Fruit fly (Drosophila melanogaster) whole organism, adult: Measurements from ENCODE around the gene CG3634.
A peak's percentile ranks its signal among the peaks of the same experiment; 100 is the strongest.

Source experiments
- CG11617 ChIP-seq: fragments of 200-800 bp; sonication (Bioruptor generic); optimal IDR thresholded peaks from 2 replicates; lab custom pipeline; 2017; ENCODE audit warnings: mild to moderate bottlenecking, missing biosample characterization, missing genetic modification reagents, missing genetic modification characterization
- CG12768 ChIP-seq: fragments of 200-800 bp; sonication (Bioruptor generic); optimal IDR thresholded peaks from 2 replicates; lab custom pipeline; 2017; ENCODE audit warnings: missing biosample characterization, missing genetic modification characterization, mild to moderate bottlenecking, moderate library complexity, missing genetic modification reagents
- CG14711 ChIP-seq: fragments of 200-800 bp; sonication (Bioruptor generic); optimal IDR thresholded peaks from 2 replicates; lab custom pipeline; 2018; ENCODE audit warnings: missing biosample characterization, mild to moderate bottlenecking, missing genetic modification characterization, moderate library complexity
- CG1620 ChIP-seq: fragments of 200-800 bp; sonication (Bioruptor generic); optimal IDR thresholded peaks from 2 replicates; lab custom pipeline; 2016; ENCODE audit warnings: missing biosample characterization, missing genetic modification characterization
- CG33017 ChIP-seq: fragments of 200-800 bp; sonication (Bioruptor generic); optimal IDR thresholded peaks from 2 replicates; lab custom pipeline; 2018; ENCODE audit warnings: missing biosample characterization, mild to moderate bottlenecking, missing genetic modification characterization, moderate library complexity
- CG5204 ChIP-seq: fragments of 200-800 bp; sonication (Bioruptor generic); optimal IDR thresholded peaks from 2 replicates; lab custom pipeline; 2016; ENCODE audit warnings: missing biosample characterization, missing genetic modification characterization
- CG7045 ChIP-seq: fragments of 200-800 bp; sonication (Bioruptor generic); optimal IDR thresholded peaks from 2 replicates; lab custom pipeline; 2017; ENCODE audit warnings: missing biosample characterization, mild to moderate bottlenecking, missing genetic modification characterization
- CG7101 ChIP-seq: fragments of 200-800 bp; sonication (Bioruptor generic); optimal IDR thresholded peaks from 2 replicates; lab custom pipeline; 2018; ENCODE audit warnings: missing biosample characterization, mild to moderate bottlenecking, missing genetic modification characterization, moderate library complexity
- Clk ChIP-seq: fragments of 200-800 bp; sonication (Bioruptor generic); optimal IDR thresholded peaks from 2 replicates; lab custom pipeline; 2017; ENCODE audit warnings: missing biosample characterization, missing genetic modification characterization
- Crg-1 ChIP-seq: fragments of 200-800 bp; sonication (Bioruptor generic); optimal IDR thresholded peaks from 2 replicates; lab custom pipeline; 2016; ENCODE audit warnings: missing biosample characterization, missing genetic modification characterization
- Hr96 ChIP-seq: fragments of 200-800 bp; sonication (Bioruptor generic); optimal IDR thresholded peaks from 2 replicates; lab custom pipeline; 2016; ENCODE audit warnings: missing biosample characterization, missing genetic modification characterization
- Mnt ChIP-seq: fragments of 200-800 bp; sonication (Bioruptor generic); optimal IDR thresholded peaks from 2 replicates; lab custom pipeline; 2016; ENCODE audit warnings: missing biosample characterization, mild to moderate bottlenecking, missing genetic modification characterization
- bab1 ChIP-seq: fragments of 200-800 bp; sonication (Bioruptor generic); optimal IDR thresholded peaks from 3 replicates; lab custom pipeline; 2019; ENCODE audit warnings: missing biosample characterization, mild to moderate bottlenecking, missing genetic modification characterization, moderate library complexity
- cic ChIP-seq: fragments of 200-800 bp; sonication (Bioruptor generic); optimal IDR thresholded peaks from 2 replicates; lab custom pipeline; 2017; ENCODE audit warnings: missing biosample characterization, mild to moderate bottlenecking, missing genetic modification characterization, moderate library complexity
- cnc ChIP-seq, 2 experiments: fragments of >200 bp; optimal IDR thresholded peaks; 2 replicates each; lab custom pipeline; 2017
- kay ChIP-seq: fragments of 200-800 bp; sonication (Bioruptor generic); peaks from one replicate; lab custom pipeline; 2016; ENCODE audit warnings: missing biosample characterization, missing genetic modification characterization, borderline replicate concordance
- ovo ChIP-seq: fragments of 200-800 bp; sonication (Bioruptor generic); optimal IDR thresholded peaks from 2 replicates; lab custom pipeline; 2016; ENCODE audit warnings: missing biosample characterization, missing genetic modification characterization
- pad ChIP-seq: fragments of 200-800 bp; sonication (Bioruptor generic); optimal IDR thresholded peaks from 3 replicates; lab custom pipeline; 2017; ENCODE audit warnings: missing biosample characterization, missing genetic modification characterization, mild to moderate bottlenecking, moderate library complexity, missing genetic modification reagents
- tj ChIP-seq: fragments of 200-800 bp; sonication (Bioruptor generic); optimal IDR thresholded peaks from 3 replicates; lab custom pipeline; 2017; ENCODE audit warnings: missing biosample characterization, mild to moderate bottlenecking, missing genetic modification characterization, moderate library complexity
- toe ChIP-seq: fragments of 200-800 bp; sonication (Bioruptor generic); optimal IDR thresholded peaks from 2 replicates; lab custom pipeline; 2016; ENCODE audit warnings: missing biosample characterization, missing genetic modification characterization

The CG3634 gene

DNA sequence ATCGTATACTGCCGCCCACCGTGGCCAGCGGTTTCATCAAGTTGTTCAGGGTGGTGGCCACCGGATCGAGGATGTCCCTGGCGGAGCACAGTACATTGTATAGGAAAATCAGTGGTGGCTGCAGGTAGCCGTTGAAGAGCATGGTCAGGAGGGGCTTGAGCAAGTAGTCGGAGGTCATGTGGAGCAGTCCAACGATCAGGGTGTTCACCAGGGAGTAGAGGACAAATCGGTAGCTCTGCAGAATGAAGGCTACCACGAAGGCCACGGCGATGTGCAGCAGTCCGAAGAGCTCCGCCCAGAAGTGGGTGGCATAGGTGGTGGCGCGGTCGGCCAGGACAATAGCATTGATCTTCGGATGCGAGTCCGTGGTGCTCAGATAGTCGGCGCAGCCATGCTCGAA lies 11.7 kb downstream of the CG3634 start:
- TF ChIP-seq tj (no peak), CG12768 (GFP tag; lab: Kevin White, UChicago) (no peak), CG11617 (GFP tag; lab: Kevin White, UChicago) (no peak), cnc (optimal IDR thresholded peaks at IDR 0.05; lab: Kevin White, UChicago) (no peak), CG7101 (tag; lab: Kevin White, UChicago) (no peak), CG33017 (tag; lab: Kevin White, UChicago) (no peak), cic (no peak), Mnt (GFP tag; lab: Kevin White, UChicago) (no peak), CG5204 (no peak), CG1620 (no peak), ovo (GFP tag; lab: Kevin White, UChicago) (no peak), toe (GFP tag; lab: Kevin White, UChicago) (no peak), Clk (GFP tag; lab: Kevin White, UChicago) (no peak), pad (GFP tag; lab: Kevin White, UChicago) (no peak)

DNA sequence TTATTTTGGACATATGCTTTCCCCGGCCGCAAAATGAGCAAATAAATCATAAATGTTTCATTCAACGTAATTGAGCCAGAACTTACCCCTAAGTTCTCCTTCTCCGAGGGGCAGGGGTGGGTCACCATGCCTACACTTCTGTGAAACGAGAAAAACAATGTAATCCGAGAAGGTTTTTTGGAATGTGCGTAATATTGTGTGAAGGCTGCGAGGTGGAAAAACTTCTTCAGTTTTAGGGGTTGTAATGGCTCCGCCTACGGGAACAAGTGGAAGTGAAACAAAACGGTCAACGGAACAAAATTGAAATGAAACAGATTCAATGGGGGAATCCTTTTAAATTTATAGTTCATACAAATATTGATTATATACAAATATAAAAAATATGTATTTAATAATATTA lies 12.3 kb downstream of the CG3634 start:
- TF ChIP-seq pad (GFP tag; lab: Kevin White, UChicago) (no peak), Clk (GFP tag; lab: Kevin White, UChicago) (no peak), CG14711 (tag; lab: Kevin White, UChicago) (no peak), CG5204 (no peak), CG12768 (GFP tag; lab: Kevin White, UChicago) (no peak), kay (GFP tag; lab: Kevin White, UChicago) (no peak)

DNA sequence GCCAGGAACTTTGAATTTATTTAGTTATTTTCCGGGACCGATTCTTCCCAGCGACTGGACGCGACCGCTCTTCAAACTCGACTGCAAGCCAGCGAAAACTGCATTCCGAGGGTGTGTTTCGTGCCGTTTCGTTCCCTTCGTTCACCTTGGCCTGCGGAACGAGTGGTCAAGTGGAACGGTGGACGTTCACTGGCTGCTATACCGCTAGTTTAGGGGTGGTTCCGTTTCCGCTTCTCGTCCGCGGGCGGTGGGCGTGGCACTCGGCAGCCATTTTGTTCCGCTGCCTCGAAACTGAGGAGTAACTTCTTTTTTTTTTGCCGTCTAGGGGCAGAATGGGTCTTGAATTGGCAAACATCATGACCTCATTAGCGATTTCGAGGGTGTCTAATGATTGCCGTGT lies 16.4 kb downstream of the CG3634 start, which contains the start of gene Six4:
Gene Six4 (minus strand): TSS at position 85 of the 400 bp plus-strand sequence.
- TF ChIP-seq CG1620 (no peak), CG11617 (GFP tag; lab: Kevin White, UChicago) (peak; percentile 41), kay (GFP tag; lab: Kevin White, UChicago) (no peak), pad (GFP tag; lab: Kevin White, UChicago) (peak; percentile 34), Clk (GFP tag; lab: Kevin White, UChicago) (no peak), cnc (optimal IDR thresholded peaks at IDR 0.05; lab: Kevin White, UChicago) (no peak), bab1 (peak; percentile 43), Crg-1 (GFP tag; lab: Kevin White, UChicago) (peak; percentile 20), CG7101 (tag; lab: Kevin White, UChicago) (peak; percentile 10), toe (GFP tag; lab: Kevin White, UChicago) (no peak), tj (peak; percentile 62), CG33017 (tag; lab: Kevin White, UChicago) (no peak), Mnt (GFP tag; lab: Kevin White, UChicago) (peak; percentile 22), ovo (GFP tag; lab: Kevin White, UChicago) (peak; percentile 13), Hr96 (GFP tag; lab: Kevin White, UChicago) (peak; percentile 29)

DNA sequence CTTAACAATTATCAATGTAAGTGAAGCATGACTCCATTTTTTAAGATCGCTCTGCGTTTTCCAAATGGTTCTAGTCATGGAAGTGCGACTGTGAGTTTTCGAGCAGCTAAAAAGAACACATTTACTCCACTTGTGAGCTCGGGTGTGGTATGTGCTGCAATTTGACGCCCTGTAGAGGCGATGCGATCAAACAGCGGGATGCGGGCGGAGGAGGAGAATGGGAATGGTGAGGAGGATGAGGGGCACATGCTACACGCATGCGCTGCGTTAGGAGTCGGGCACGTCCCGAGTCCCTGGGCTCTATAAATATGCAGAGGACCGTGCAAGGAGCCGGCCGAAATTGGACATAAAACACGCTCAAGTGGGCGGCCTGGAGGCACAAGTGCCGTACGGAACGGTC lies 19.8 kb downstream of the CG3634 start:
- TF ChIP-seq pad (GFP tag; lab: Kevin White, UChicago), result no peak
- no peak for TF ChIP-seq CG5204
- no peak for TF ChIP-seq CG14711 (tag; lab: Kevin White, UChicago)
- no peak for TF ChIP-seq Crg-1 (GFP tag; lab: Kevin White, UChicago)
- TF ChIP-seq tj, result no peak
- no peak for TF ChIP-seq CG7045 (GFP tag; lab: Kevin White, UChicago)
- TF ChIP-seq Mnt (GFP tag; lab: Kevin White, UChicago), result no peak
- no peak for TF ChIP-seq Clk (GFP tag; lab: Kevin White, UChicago)
- TF ChIP-seq toe (GFP tag; lab: Kevin White, UChicago), result no peak
- no peak for TF ChIP-seq CG7101 (tag; lab: Kevin White, UChicago)
- no peak for TF ChIP-seq ovo (GFP tag; lab: Kevin White, UChicago)
- TF ChIP-seq cic, result no peak
- no peak for TF ChIP-seq CG11617 (GFP tag; lab: Kevin White, UChicago)
- no peak for TF ChIP-seq cnc (optimal IDR thresholded peaks at IDR 0.05; lab: Kevin White, UChicago)
- TF ChIP-seq CG33017 (tag; lab: Kevin White, UChicago), result no peak
- no peak for TF ChIP-seq CG12768 (GFP tag; lab: Kevin White, UChicago)

DNA sequence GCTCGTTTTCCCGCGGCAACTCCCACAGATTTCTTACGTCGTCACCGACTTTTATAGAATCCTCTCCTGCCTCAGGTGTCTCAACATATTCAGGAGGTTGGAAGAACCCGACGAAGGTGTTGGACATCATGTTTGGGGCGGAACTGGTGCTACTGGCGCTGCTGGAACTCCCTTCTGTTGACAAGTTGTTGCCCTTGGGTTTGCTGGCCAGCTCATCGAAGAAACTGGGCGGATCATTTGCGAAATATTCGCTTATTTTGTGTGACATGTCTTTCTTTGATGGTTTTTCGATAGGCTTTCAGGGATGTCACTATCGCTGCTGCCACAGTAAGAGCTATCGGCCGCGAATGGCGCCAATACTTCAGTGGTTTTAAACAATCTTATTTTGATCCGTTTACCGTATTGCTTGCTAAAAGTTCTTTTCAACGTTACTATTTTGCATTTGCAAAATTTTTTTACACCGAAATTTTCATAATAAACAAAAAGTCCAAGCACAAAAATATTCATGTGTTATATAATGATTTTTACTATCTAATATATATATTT lies 21.2 kb downstream of the CG3634 start, which contains the start of gene CG11396:
Gene CG11396 (minus strand): TSS at position 303 of the 546 bp plus-strand sequence.
- TF ChIP-seq CG12768 (GFP tag; lab: Kevin White, UChicago), result no peak
- TF ChIP-seq bab1, result peak; percentile 34
- TF ChIP-seq ovo (GFP tag; lab: Kevin White, UChicago), result no peak

DNA sequence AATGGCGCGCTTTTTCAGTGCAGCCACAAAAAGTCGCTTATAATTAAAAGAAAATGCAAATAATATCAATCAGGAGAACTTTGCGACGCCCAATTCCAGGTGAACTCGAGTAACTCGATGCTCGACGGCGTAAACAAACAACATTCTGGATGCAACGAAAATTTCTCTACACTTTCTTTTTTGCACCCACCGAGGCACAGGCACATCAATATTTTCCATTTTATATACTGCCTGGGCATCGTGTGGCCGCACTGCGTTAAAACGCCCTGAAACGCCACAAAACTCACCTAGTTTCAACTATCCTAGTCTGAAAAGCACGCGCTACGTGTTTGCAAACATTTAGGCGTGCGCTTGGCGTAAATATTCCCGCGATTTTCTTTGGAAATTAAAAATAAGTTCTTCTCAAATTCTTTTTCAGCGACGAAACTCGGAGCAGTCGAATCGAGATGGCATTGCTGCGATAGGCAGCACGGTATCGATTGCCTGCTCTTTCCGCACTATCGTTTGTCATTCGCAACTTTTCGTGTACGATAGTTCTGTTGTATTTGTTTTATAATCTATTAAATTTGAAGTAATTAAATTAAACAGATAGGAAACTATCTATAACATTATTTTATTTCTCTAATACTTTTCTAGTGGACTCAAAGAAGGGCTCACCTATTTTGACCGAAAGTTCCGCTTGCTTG lies 23.2 kb downstream of the CG3634 start, which contains the start of gene Pcif1:
Gene Pcif1 (minus strand): TSS at position 456 of the 686 bp plus-strand sequence.
- TF ChIP-seq CG33017 (tag; lab: Kevin White, UChicago) (no peak), CG14711 (tag; lab: Kevin White, UChicago) (no peak), CG11617 (GFP tag; lab: Kevin White, UChicago) (no peak), CG12768 (GFP tag; lab: Kevin White, UChicago) (no peak), CG1620 (peak; percentile 11), toe (GFP tag; lab: Kevin White, UChicago) (peak; percentile 17), CG7101 (tag; lab: Kevin White, UChicago) (peak; percentile 34), CG5204 (no peak), CG7045 (GFP tag; lab: Kevin White, UChicago) (no peak), Crg-1 (GFP tag; lab: Kevin White, UChicago) (peak; percentile 42), pad (GFP tag; lab: Kevin White, UChicago) (no peak), cic (no peak), bab1 (peak; percentile 53), Clk (GFP tag; lab: Kevin White, UChicago) (no peak), tj (no peak)
